Fruit fly (Drosophila melanogaster): ENCODE measurements around the gene CG3662.

dm6 chr2L:840716-841115 is 19.6 kb downstream of the CG3662 start:
- no peak for TF ChIP-seq psq (optimal IDR thresholded peaks at IDR 0.05)
- no peak for TF ChIP-seq h (optimal IDR thresholded peaks at IDR 0.05)
- TF ChIP-seq ttk (optimal IDR thresholded peaks at IDR 0.05): no peak
- TF ChIP-seq insv (optimal IDR thresholded peaks at IDR 0.05): no peak

All from Kc167 (cell line).